Fruit fly (Drosophila melanogaster): Measurements from ENCODE around the gene CG10405.

CG10405 gene

dm6 chr3R:16432665-16433065 is 21.6 kb upstream of the CG10405 start, which contains the start of gene Fntb (continued):
- TF ChIP-seq CG17328 (GFP tag; IDR thresholded peaks at IDR 0.05) (0 out of 2 replicates have a peak, but pooled peaks have one; percentile 38), wdn (GFP tag; IDR thresholded peaks at IDR 0.05) (peak; percentile 41; the same call in 1 of the 2 replicates), CG2120 (GFP tag; optimal IDR thresholded peaks at IDR 0.05) (peak; percentile 78), klu (GFP tag; IDR thresholded peaks at IDR 0.05) (peak; percentile 42; the same call in 1 of the 2 replicates), CG10321 (GFP tag; IDR thresholded peaks at IDR 0.05) (no peak), CG14441 (GFP tag; IDR thresholded peaks at IDR 0.05) (peak; percentile 49; the same call in 1 of the 2 replicates), CG5245 (GFP tag; optimal IDR thresholded peaks at IDR 0.05) (peak; percentile 5), CG17912 (GFP tag; optimal IDR thresholded peaks at IDR 0.05) (no peak), CG12744 (GFP tag; optimal IDR thresholded peaks at IDR 0.05) (peak; percentile 11), mam (GFP tag; optimal IDR thresholded peaks at IDR 0.05) (peak; percentile 46), H2.0 (GFP tag; IDR thresholded peaks at IDR 0.05) (peak; percentile 39), repo (GFP tag; optimal IDR thresholded peaks at IDR 0.05) (no peak), dan (GFP tag; IDR thresholded peaks at IDR 0.05) (no peak), Ssrp (tag; optimal IDR thresholded peaks at IDR 0.05) (peak; percentile 75), ham (GFP tag; IDR thresholded peaks at IDR 0.05) (no peak), CG11247 (GFP tag; IDR thresholded peaks at IDR 0.05) (peak; percentile 40; the same call in 1 of the 2 replicates), CG7372 (GFP tag; IDR thresholded peaks at IDR 0.05) (peak; percentile 20; the same call in 1 of the 2 replicates), shn (GFP tag; optimal IDR thresholded peaks at IDR 0.05) (no peak), stwl (tag; optimal IDR thresholded peaks at IDR 0.05) (peak; percentile 91), CG1024 (GFP tag; IDR thresholded peaks at IDR 0.05) (0 out of 2 replicates have a peak, but pooled peaks have one; percentile 15), CG13424 (tag; optimal IDR thresholded peaks at IDR 0.05) (peak; percentile 83), hkb (optimal IDR thresholded peaks at IDR 0.05) (no peak), hkb (GFP tag; IDR thresholded peaks at IDR 0.05) (peak; percentile 65), CG10267 (tag; optimal IDR thresholded peaks at IDR 0.05) (peak; percentile 92), sens-2 (GFP tag; IDR thresholded peaks at IDR 0.05) (no peak), Mad (GFP tag; optimal IDR thresholded peaks at IDR 0.05) (peak; percentile 37), CG34376 (GFP tag; optimal IDR thresholded peaks at IDR 0.05) (peak; percentile 44), CG8924 (tag; optimal IDR thresholded peaks at IDR 0.05) (peak; percentile 79), chinmo (GFP tag; IDR thresholded peaks at IDR 0.05; ENCODE audit: partially characterized antibody) (no peak), tgo (GFP tag; IDR thresholded peaks at IDR 0.05) (peak; percentile 76), jing (GFP tag; optimal IDR thresholded peaks at IDR 0.05) (no peak), CG18619 (GFP tag; optimal IDR thresholded peaks at IDR 0.05) (peak; percentile 15), CG18262 (tag; optimal IDR thresholded peaks at IDR 0.05) (peak; percentile 77), disco-r (GFP tag; optimal IDR thresholded peaks at IDR 0.05) (no peak), Bgb (GFP tag; IDR thresholded peaks at IDR 0.05; ENCODE audit: partially characterized antibody) (no peak), CG2199 (GFP tag; IDR thresholded peaks at IDR 0.05) (no peak), scrt (GFP tag; optimal IDR thresholded peaks at IDR 0.05) (peak; percentile 46), ranshi (GFP tag; IDR thresholded peaks at IDR 0.05) (peak; percentile 41; the same call in 1 of the 2 replicates), Dip2 (GFP tag; IDR thresholded peaks at IDR 0.05) (no peak), ttk (GFP tag; IDR thresholded peaks at IDR 0.05) (peak; percentile 48; the same call in 1 of the 2 replicates), CG10959 (GFP tag; IDR thresholded peaks at IDR 0.05) (no peak), Med (GFP tag) (peak; percentile 57), Sox100B (GFP tag; optimal IDR thresholded peaks at IDR 0.05) (no peak), nom (GFP tag; optimal IDR thresholded peaks at IDR 0.05) (peak; percentile 34), dysf (GFP tag; IDR thresholded peaks at IDR 0.05) (peak; percentile 74), CG2116 (GFP tag; optimal IDR thresholded peaks at IDR 0.05) (peak; percentile 49), nerfin-1 (tag; optimal IDR thresholded peaks at IDR 0.05) (peak; percentile 66), pzg (GFP tag; optimal IDR thresholded peaks at IDR 0.05) (peak; percentile 24), dmrt99B (tag; optimal IDR thresholded peaks at IDR 0.05) (no peak), CG1529 (GFP tag; optimal IDR thresholded peaks at IDR 0.05) (peak; percentile 38)
